Worm (Caenorhabditis elegans) whole organism, L1 larva: ENCODE measurements around the gene spp-12.

Experiments used
- C04F5.9 ChIP-seq: sonication (generic microtip); optimal IDR thresholded peaks from 2 replicates; lab custom pipeline; 2016; ENCODE audit warnings: missing genetic modification characterization, missing compliant biosample characterization
- C16A3.4 ChIP-seq: fragments of 150-350 bp; optimal IDR thresholded peaks from 2 replicates; lab custom pipeline; 2014; ENCODE audit warnings: missing biosample characterization, missing genetic modification characterization
- C34B4.2 ChIP-seq: sonication (generic microtip); optimal IDR thresholded peaks from 2 replicates; lab custom pipeline; 2017; ENCODE audit warnings: mild to moderate bottlenecking, missing genetic modification characterization, missing compliant biosample characterization
- aha-1 ChIP-seq: fragments of 150-350 bp; optimal IDR thresholded peaks from 2 replicates; lab custom pipeline; 2014; ENCODE audit warnings: missing biosample characterization, missing genetic modification characterization
- aly-2 ChIP-seq: fragments of 150-350 bp; optimal IDR thresholded peaks from 2 replicates; lab custom pipeline; 2014; ENCODE audit warnings: missing biosample characterization, missing genetic modification characterization
- ama-1 ChIP-seq: fragments of 150-350 bp; optimal IDR thresholded peaks from 2 replicates; lab custom pipeline; 2014
- blmp-1 ChIP-seq: fragments of 150-350 bp; optimal IDR thresholded peaks from 2 replicates; lab custom pipeline; 2014; ENCODE audit warnings: missing biosample characterization, missing genetic modification characterization
- ceh-8 ChIP-seq: fragments of 200-800 bp; sonication (Bioruptor generic); optimal IDR thresholded peaks from 2 replicates; lab custom pipeline; 2018; ENCODE audit warnings: mild to moderate bottlenecking, missing genetic modification characterization, moderate library complexity, missing compliant biosample characterization
- ceh-88 ChIP-seq: fragments of 200-800 bp; sonication (Bioruptor generic); IDR thresholded peaks from 2 replicates; pipeline ENCODE4 v1.3.6; 2022; ENCODE audit warnings: missing genetic modification characterization, missing compliant biosample characterization
- ceh-90 ChIP-seq: sonication (generic microtip); optimal IDR thresholded peaks from 2 replicates; lab custom pipeline; 2016; ENCODE audit warnings: missing genetic modification characterization, missing compliant biosample characterization
- ces-1 ChIP-seq: fragments of 150-350 bp; optimal IDR thresholded peaks from 2 replicates; lab custom pipeline; 2014; ENCODE audit warnings: missing biosample characterization, missing genetic modification reagents, missing genetic modification characterization
- dsc-1 ChIP-seq: sonication (generic microtip); optimal IDR thresholded peaks from 2 replicates; lab custom pipeline; 2016; ENCODE audit warnings: mild to moderate bottlenecking, missing genetic modification characterization, missing compliant biosample characterization
- efl-1 ChIP-seq, 4 experiments: fragments of 150-350 bp; optimal IDR thresholded peaks in 3 of 4; peaks in 1 of 4; 1 replicate in 1 of 4; 2 replicates in 3 of 4; lab custom pipeline; 2014; ENCODE audit warnings: missing biosample characterization in 2 of 4, missing genetic modification characterization in 2 of 4, missing genetic modification reagents in 2 of 4
- egl-13 ChIP-seq: sonication (generic microtip); optimal IDR thresholded peaks from 2 replicates; lab custom pipeline; 2016; ENCODE audit warnings: missing genotype, missing genetic modification reagents, missing genetic modification characterization, missing compliant biosample characterization
- elt-3 ChIP-seq, 6 experiments: fragments of 150-350 bp in 1 of 6; sonication (generic microtip); optimal IDR thresholded peaks; 2 replicates each; lab custom pipeline; 2017 to 2018; ENCODE audit warnings: missing biosample characterization in 6 of 6, missing genetic modification characterization in 6 of 6, inconsistent platforms in 1 of 6
- fkh-8 ChIP-seq: sonication (generic microtip); optimal IDR thresholded peaks from 2 replicates; lab custom pipeline; 2016; ENCODE audit warnings: mild to moderate bottlenecking, missing genetic modification characterization, missing compliant biosample characterization
- hlh-17 ChIP-seq: fragments of 200-800 bp; sonication (Bioruptor generic); optimal IDR thresholded peaks from 2 replicates; lab custom pipeline; 2018; ENCODE audit warnings: missing genetic modification characterization, mild to moderate bottlenecking, missing compliant biosample characterization, moderate library complexity, borderline replicate concordance
- hlh-4 ChIP-seq: sonication (generic microtip); optimal IDR thresholded peaks from 2 replicates; lab custom pipeline; 2016; ENCODE audit warnings: mild to moderate bottlenecking, missing genetic modification characterization, missing compliant biosample characterization
- hpl-2 ChIP-seq: fragments of 150-350 bp; optimal IDR thresholded peaks from 2 replicates; lab custom pipeline; 2014; ENCODE audit warnings: missing biosample characterization, missing genetic modification reagents, missing genetic modification characterization
- irx-1 ChIP-seq: sonication (generic microtip); optimal IDR thresholded peaks from 2 replicates; lab custom pipeline; 2016; ENCODE audit warnings: missing genetic modification characterization, missing compliant biosample characterization
- jun-1 ChIP-seq: fragments of 150-350 bp; optimal IDR thresholded peaks from 2 replicates; lab custom pipeline; 2014; ENCODE audit warnings: missing biosample characterization, missing genetic modification reagents, missing genetic modification characterization
- lin-35 ChIP-seq, 2 experiments: fragments of 150-350 bp; optimal IDR thresholded peaks; 2 replicates each; lab custom pipeline; 2014; ENCODE audit warnings: missing biosample characterization in 2 of 2, missing genetic modification characterization in 2 of 2, missing genetic modification reagents in 2 of 2
- lir-3 ChIP-seq: sonication (generic microtip); optimal IDR thresholded peaks from 2 replicates; lab custom pipeline; 2016; ENCODE audit warnings: mild to moderate bottlenecking, missing genetic modification characterization, moderate library complexity, missing compliant biosample characterization; ENCODE audit not compliant: poor library complexity
- mab-9 ChIP-seq: fragments of 200-800 bp; sonication (Bioruptor generic); IDR thresholded peaks from 2 replicates; pipeline ENCODE4 v1.3.6; 2022; ENCODE audit warnings: missing genetic modification reagents, missing genetic modification characterization, missing compliant biosample characterization
- mdl-1 ChIP-seq, 2 experiments: fragments of 150-350 bp; optimal IDR thresholded peaks; 2 replicates each; lab custom pipeline; 2014 to 2017; ENCODE audit warnings: missing biosample characterization in 2 of 2, missing genetic modification characterization in 2 of 2, inconsistent platforms in 1 of 2
- mef-2 ChIP-seq: fragments of 150-350 bp; optimal IDR thresholded peaks from 2 replicates; lab custom pipeline; 2014; ENCODE audit warnings: missing biosample characterization, missing genetic modification characterization
- mep-1 ChIP-seq: fragments of 150-350 bp; optimal IDR thresholded peaks from 2 replicates; lab custom pipeline; 2014; ENCODE audit warnings: missing biosample characterization, missing genetic modification characterization
- nhr-11 ChIP-seq: fragments of 150-350 bp; optimal IDR thresholded peaks from 2 replicates; lab custom pipeline; 2014; ENCODE audit warnings: missing biosample characterization, missing genetic modification characterization
- nhr-19 ChIP-seq: fragments of 200-800 bp; sonication (Bioruptor generic); conservative IDR thresholded peaks from 2 replicates; pipeline ENCODE4 v1.3.6; 2022; ENCODE audit warnings: missing genetic modification characterization, missing compliant biosample characterization
- nhr-20 ChIP-seq: sonication (generic microtip); optimal IDR thresholded peaks from 2 replicates; lab custom pipeline; 2016; ENCODE audit warnings: mild to moderate bottlenecking, missing genetic modification characterization, missing compliant biosample characterization
- nhr-237 ChIP-seq: fragments of 150-350 bp; optimal IDR thresholded peaks from 2 replicates; lab custom pipeline; 2014; ENCODE audit warnings: missing biosample characterization, missing genetic modification characterization
- nhr-28 ChIP-seq: fragments of 150-350 bp; optimal IDR thresholded peaks from 2 replicates; lab custom pipeline; 2014; ENCODE audit warnings: missing biosample characterization, missing genetic modification characterization
- nhr-47 ChIP-seq: sonication (generic microtip); optimal IDR thresholded peaks from 2 replicates; lab custom pipeline; 2016; ENCODE audit warnings: mild to moderate bottlenecking, missing genetic modification characterization, moderate library complexity, missing compliant biosample characterization
- nhr-71 ChIP-seq: sonication (generic microtip); optimal IDR thresholded peaks from 2 replicates; lab custom pipeline; 2016; ENCODE audit warnings: mild to moderate bottlenecking, missing genetic modification characterization, moderate library complexity, missing compliant biosample characterization
- nhr-77 ChIP-seq: fragments of 150-350 bp; optimal IDR thresholded peaks from 2 replicates; lab custom pipeline; 2014; ENCODE audit warnings: missing biosample characterization, missing genetic modification characterization
- pqm-1 ChIP-seq: sonication (generic microtip); optimal IDR thresholded peaks from 3 replicates; lab custom pipeline; 2017; ENCODE audit warnings: missing biosample characterization, missing genetic modification characterization
- rnt-1 ChIP-seq: sonication (generic microtip); optimal IDR thresholded peaks from 2 replicates; lab custom pipeline; 2016; ENCODE audit warnings: mild to moderate bottlenecking, missing genetic modification characterization, moderate library complexity, missing compliant biosample characterization
- snpc-4 ChIP-seq: fragments of 150-350 bp; optimal IDR thresholded peaks from 2 replicates; lab custom pipeline; 2014; ENCODE audit warnings: missing biosample characterization, missing genetic modification characterization
- snu-23 ChIP-seq: sonication (generic microtip); optimal IDR thresholded peaks from 2 replicates; lab custom pipeline; 2016; ENCODE audit warnings: missing genetic modification characterization, missing compliant biosample characterization
- sox-4 ChIP-seq: sonication (generic microtip); optimal IDR thresholded peaks from 2 replicates; lab custom pipeline; 2016; ENCODE audit warnings: missing genetic modification characterization, missing compliant biosample characterization
- sptf-1 ChIP-seq: fragments of 150-350 bp; optimal IDR thresholded peaks from 2 replicates; lab custom pipeline; 2014; ENCODE audit warnings: missing biosample characterization, missing genetic modification characterization
- swsn-7 ChIP-seq: sonication (generic microtip); optimal IDR thresholded peaks from 2 replicates; lab custom pipeline; 2016; ENCODE audit warnings: missing genetic modification characterization, missing compliant biosample characterization
- tlp-1 ChIP-seq: fragments of 150-350 bp; optimal IDR thresholded peaks from 2 replicates; lab custom pipeline; 2014; ENCODE audit warnings: missing biosample characterization, missing genetic modification characterization
- unc-130 ChIP-seq: fragments of 150-350 bp; optimal IDR thresholded peaks from 2 replicates; lab custom pipeline; 2017; ENCODE audit warnings: missing biosample characterization, missing genetic modification characterization, inconsistent platforms
- unc-30 ChIP-seq: sonication (generic microtip); optimal IDR thresholded peaks from 2 replicates; lab custom pipeline; 2017; ENCODE audit warnings: missing biosample characterization, missing genetic modification characterization
- unc-62 ChIP-seq: fragments of 150-350 bp; optimal IDR thresholded peaks from 2 replicates; lab custom pipeline; 2014; ENCODE audit warnings: missing biosample characterization, missing genetic modification reagents, missing genetic modification characterization
- unc-98 ChIP-seq: fragments of 200-800 bp; sonication (Bioruptor generic); IDR thresholded peaks from 2 replicates; pipeline ENCODE4 v1.3.6; 2022; ENCODE audit warnings: missing genetic modification characterization, missing compliant biosample characterization
- zip-4 ChIP-seq: fragments of 200-800 bp; sonication (Bioruptor generic); optimal IDR thresholded peaks from 2 replicates; lab custom pipeline; 2018; ENCODE audit warnings: mild to moderate bottlenecking, missing genetic modification characterization, moderate library complexity, missing compliant biosample characterization
- ztf-11 ChIP-seq, 2 experiments: sonication (generic microtip); optimal IDR thresholded peaks; 2 replicates each; lab custom pipeline; 2016 to 2017; ENCODE audit warnings: missing genetic modification characterization in 2 of 2, missing biosample characterization in 1 of 2, missing compliant biosample characterization in 1 of 2
- ztf-4 ChIP-seq: fragments of 150-350 bp; optimal IDR thresholded peaks from 2 replicates; lab custom pipeline; 2014; ENCODE audit warnings: missing biosample characterization, missing genetic modification characterization

Gene spp-12

DNA sequence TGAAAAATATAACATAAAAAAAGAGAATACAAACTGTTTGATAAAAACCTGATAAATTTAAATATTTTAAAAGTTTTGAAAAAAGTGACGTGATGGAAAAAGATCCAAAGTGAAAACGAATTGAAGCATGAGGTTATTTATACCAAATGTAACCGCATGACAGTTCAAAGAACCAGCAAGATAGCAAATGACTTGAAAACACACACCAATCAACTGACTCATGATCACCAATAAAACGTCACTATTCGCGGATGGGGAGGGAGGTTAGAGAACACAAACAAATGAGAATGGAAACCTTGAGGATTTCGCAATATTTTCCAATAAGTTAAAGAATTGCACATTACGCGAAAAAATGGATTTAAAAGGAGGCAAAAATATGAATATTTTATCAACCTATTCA lies 19.8 kb downstream of the spp-12 start, which contains the start of gene C06B3.7 (continued):
- no peak for TF ChIP-seq tlp-1 (tag; lab: Kevin White, UChicago)
- TF ChIP-seq irx-1 (tag; lab: Kevin White, UChicago): peak; percentile 63
- no peak for TF ChIP-seq unc-62
- TF ChIP-seq nhr-77 (tag; lab: Kevin White, UChicago): no peak
- no peak for TF ChIP-seq hpl-2 (GFP tag; lab: Kevin White, UChicago)
- TF ChIP-seq C34B4.2 (tag; lab: Kevin White, UChicago): no peak
- TF ChIP-seq nhr-237: peak; percentile 53
- peak; percentile 55 for TF ChIP-seq nhr-11 (tag; lab: Kevin White, UChicago)
- peak in 1 of 2 experiments; percentile 94 for TF ChIP-seq mdl-1 (tag; optimal IDR thresholded peaks at IDR 0.05; lab: Kevin White, UChicago)
- TF ChIP-seq ama-1 (lab: Kevin White, UChicago): peak; percentile 66
- TF ChIP-seq mep-1: peak; percentile 88
- peak; percentile 61 for TF ChIP-seq sox-4 (tag; lab: Kevin White, UChicago)
- TF ChIP-seq nhr-20: peak; percentile 94
- peak; percentile 59 for TF ChIP-seq lir-3
- no peak for TF ChIP-seq aly-2 (tag; lab: Kevin White, UChicago)
- TF ChIP-seq ztf-11 (tag; optimal IDR thresholded peaks at IDR 0.05; lab: Kevin White, UChicago): no peak
- peak; percentile 97 for TF ChIP-seq nhr-71
- TF ChIP-seq rnt-1 (tag; lab: Kevin White, UChicago): peak; percentile 85
- peak; percentile 44 for TF ChIP-seq snpc-4 (tag; lab: Kevin White, UChicago)
- peak; percentile 26 for TF ChIP-seq ceh-90 (tag; lab: Kevin White, UChicago)
- TF ChIP-seq mab-9 (GFP tag; lab: Robert Waterston, UW): no peak
- peak; percentile 73 for TF ChIP-seq jun-1 (tag; lab: Kevin White, UChicago)
- TF ChIP-seq sptf-1 (tag; lab: Kevin White, UChicago): no peak
- TF ChIP-seq blmp-1 (tag; lab: Kevin White, UChicago): peak; percentile 89
- TF ChIP-seq unc-30 (tag; lab: Kevin White, UChicago): no peak
- TF ChIP-seq nhr-28 (tag; lab: Kevin White, UChicago): no peak
- TF ChIP-seq ztf-4: peak; percentile 81
- no peak for TF ChIP-seq hlh-4 (tag; lab: Kevin White, UChicago)
- peak; percentile 83 for TF ChIP-seq nhr-47 (tag; lab: Kevin White, UChicago)
- peak; percentile 64 for TF ChIP-seq mef-2 (tag; lab: Kevin White, UChicago)
- peak; percentile 84 for TF ChIP-seq dsc-1 (tag; lab: Kevin White, UChicago)
- peak in 4 of 6 experiments; percentile 16 to 97 (median 50) for TF ChIP-seq elt-3 (tag; optimal IDR thresholded peaks at IDR 0.05; lab: Kevin White, UChicago)
- peak; percentile 96 for TF ChIP-seq unc-130
- peak; percentile 36 to 54 for TF ChIP-seq efl-1 (optimal IDR thresholded peaks at IDR 0.05; lab: Kevin White, UChicago)
- peak; percentile 26 to 87 for TF ChIP-seq efl-1 (GFP tag; optimal IDR thresholded peaks at IDR 0.05 in 1 of 2; lab: Kevin White, UChicago)
- no peak for TF ChIP-seq ces-1 (GFP tag; lab: Kevin White, UChicago)
- TF ChIP-seq C04F5.9 (tag; lab: Kevin White, UChicago): peak; percentile 55
- TF ChIP-seq C16A3.4 (tag; lab: Kevin White, UChicago): peak; percentile 90
- TF ChIP-seq zip-4 (GFP tag; lab: Kevin White, UChicago): peak; percentile 98
- TF ChIP-seq hlh-17: no peak
- TF ChIP-seq ceh-88 (GFP tag; lab: Robert Waterston, UW): peak; percentile 33; the same call in 1 of the 2 replicates
- TF ChIP-seq unc-98: no peak
- TF ChIP-seq nhr-19 (GFP tag; lab: Robert Waterston, UW): peak; percentile 96
- TF ChIP-seq ceh-8 (GFP tag; lab: Kevin White, UChicago): no peak
- peak; percentile 90 for TF ChIP-seq snu-23
- peak; percentile 66 for TF ChIP-seq swsn-7 (tag; lab: Kevin White, UChicago)
- TF ChIP-seq lin-35 (GFP tag; optimal IDR thresholded peaks at IDR 0.05; lab: Kevin White, UChicago): peak; percentile 64 to 90
- peak; percentile 90 for TF ChIP-seq fkh-8 (tag; lab: Kevin White, UChicago)
- peak; percentile 10 for TF ChIP-seq aha-1 (tag; lab: Kevin White, UChicago)
- TF ChIP-seq pqm-1 (tag; lab: Kevin White, UChicago): peak; percentile 46
- no peak for TF ChIP-seq egl-13 (tag; lab: Kevin White, UChicago)
